ENCODE assay signal across 4 worm cellular contexts in genomic region chrIV:653138-653848, ce11.
TF ChIP-seq lines count a peak whose summit lies in the region.

K11H12.1 (minus strand) TSS chrIV:653421.

TF ChIP-seq in whole organism, L1 larva, 84 proteins besides CTCF, POLR2A, EP300 and RAD21:
- no peak for TF ChIP-seq sox-4 (tag; optimal IDR thresholded peaks at IDR 0.05; lab: Kevin White, UChicago)
- TF ChIP-seq mdl-1 (tag; optimal IDR thresholded peaks at IDR 0.05; lab: Kevin White, UChicago) = no peak
- TF ChIP-seq ama-1 (optimal IDR thresholded peaks at IDR 0.05; lab: Kevin White, UChicago) = no peak
- no peak for TF ChIP-seq hpl-2 (GFP tag; optimal IDR thresholded peaks at IDR 0.05; lab: Kevin White, UChicago)
- TF ChIP-seq nhr-85 (tag; lab: Kevin White, UChicago) = peak; percentile 37
- TF ChIP-seq nhr-84 (tag; optimal IDR thresholded peaks at IDR 0.05; lab: Kevin White, UChicago) = no peak
- no peak for TF ChIP-seq vab-15 (tag; optimal IDR thresholded peaks at IDR 0.05; lab: Kevin White, UChicago)
- peak in 1 of 2 experiments; percentile 46 for TF ChIP-seq lsy-2 (tag; optimal IDR thresholded peaks at IDR 0.05; lab: Kevin White, UChicago)
- no peak for TF ChIP-seq ceh-88 (GFP tag; IDR thresholded peaks at IDR 0.05; lab: Robert Waterston, UW)
- no peak for TF ChIP-seq efl-1 (optimal IDR thresholded peaks at IDR 0.05; lab: Kevin White, UChicago)
- peak in 1 of 2 experiments; percentile 63 for TF ChIP-seq efl-1 (GFP tag; optimal IDR thresholded peaks at IDR 0.05 in 1 of 2; lab: Kevin White, UChicago)
- TF ChIP-seq ztf-11 (tag; optimal IDR thresholded peaks at IDR 0.05; lab: Kevin White, UChicago) = no peak
- no peak for TF ChIP-seq irx-1 (tag; optimal IDR thresholded peaks at IDR 0.05; lab: Kevin White, UChicago)
- TF ChIP-seq unc-98 (GFP tag; IDR thresholded peaks at IDR 0.05; lab: Robert Waterston, UW) = no peak

TF ChIP-seq in whole organism, L3 larva, 47 proteins besides CTCF, POLR2A, EP300 and RAD21:
- TF ChIP-seq nhr-76 (tag; optimal IDR thresholded peaks at IDR 0.05; lab: Kevin White, UChicago) = no peak
- peak; percentile 28 for TF ChIP-seq nhr-43 (tag; optimal IDR thresholded peaks at IDR 0.05; lab: Kevin White, UChicago; ENCODE audit: poor library complexity, severe bottlenecking)
TF ChIP-seq in whole organism, L3 larva: peak in this region for 1.

TF ChIP-seq in whole organism, L4 larva, 104 proteins besides CTCF, POLR2A, EP300 and RAD21 (continues in another document):
- TF ChIP-seq zip-11 (GFP tag; IDR thresholded peaks at IDR 0.05; lab: Robert Waterston, UW) (no peak), spr-1 (tag; optimal IDR thresholded peaks at IDR 0.05; lab: Kevin White, UChicago) (no peak), dmd-9 (GFP tag; IDR thresholded peaks at IDR 0.05; lab: Robert Waterston, UW) (no peak), dpl-1 (GFP tag; optimal IDR thresholded peaks at IDR 0.05; lab: Kevin White, UChicago) (no peak), pqm-1 (tag; optimal IDR thresholded peaks at IDR 0.05; lab: Kevin White, UChicago) (no peak), F10B5.3 (tag; optimal IDR thresholded peaks at IDR 0.05; lab: Kevin White, UChicago) (no peak), Y105C5A.15 (GFP tag; IDR thresholded peaks at IDR 0.05; lab: Robert Waterston, UW) (0 out of 2 replicates have a peak, but pooled peaks have one; percentile 12), Y5F2A.4 (GFP tag; optimal IDR thresholded peaks at IDR 0.05; lab: Kevin White, UChicago) (peak; percentile 8), jun-1 (tag; optimal IDR thresholded peaks at IDR 0.05; lab: Kevin White, UChicago) (no peak), nhr-102 (tag; optimal IDR thresholded peaks at IDR 0.05; lab: Kevin White, UChicago) (no peak), F26F4.8 (GFP tag; conservative IDR thresholded peaks at IDR 0.05; lab: Robert Waterston, UW) (no peak), lin-38 (GFP tag; IDR thresholded peaks at IDR 0.05; lab: Robert Waterston, UW) (peak; percentile 68), ZK546.5 (tag; optimal IDR thresholded peaks at IDR 0.05; lab: Kevin White, UChicago) (no peak), tag-97 (GFP tag; IDR thresholded peaks at IDR 0.05; lab: Robert Waterston, UW) (no peak), lin-1 (GFP tag; IDR thresholded peaks at IDR 0.05; lab: Robert Waterston, UW) (peak; percentile 36; the same call in 1 of the 2 replicates), vab-7 (GFP tag; IDR thresholded peaks at IDR 0.05; lab: Robert Waterston, UW) (0 out of 2 replicates have a peak, but pooled peaks have one; percentile 27), tra-1 (GFP tag; IDR thresholded peaks at IDR 0.05; lab: Robert Waterston, UW) (0 out of 2 replicates have a peak, but pooled peaks have one; percentile 17), D1046.2 (GFP tag; IDR thresholded peaks at IDR 0.05; lab: Robert Waterston, UW) (no peak), mdt-29 (GFP tag; IDR thresholded peaks at IDR 0.05; lab: Robert Waterston, UW) (0 out of 2 replicates have a peak, but pooled peaks have one; percentile 18), T26A8.4 (GFP tag; IDR thresholded peaks at IDR 0.05; lab: Robert Waterston, UW) (0 out of 2 replicates have a peak, but pooled peaks have one; percentile 39), mep-1 (tag; optimal IDR thresholded peaks at IDR 0.05; lab: Kevin White, UChicago) (no peak), daf-19 (GFP tag; conservative IDR thresholded peaks at IDR 0.05; lab: Robert Waterston, UW) (peak; percentile 76; the same call in 1 of the 2 replicates), lim-7 (GFP tag; IDR thresholded peaks at IDR 0.05; lab: Robert Waterston, UW) (peak; percentile 54; the same call in 1 of the 2 replicates), pha-4 (GFP tag; IDR thresholded peaks at IDR 0.05; lab: Robert Waterston, UW) (peak; percentile 43; the same call in 1 of the 2 replicates), pha-4 (tag; optimal IDR thresholded peaks at IDR 0.05; lab: Kevin White, UChicago) (no peak), set-16 (GFP tag; IDR thresholded peaks at IDR 0.05; lab: Robert Waterston, UW) (peak; percentile 34; the same call in 1 of the 2 replicates), F49E8.2 (tag; optimal IDR thresholded peaks at IDR 0.05; lab: Kevin White, UChicago; ENCODE audit: borderline replicate concordance) (peak; percentile 53), lsy-2 (tag; optimal IDR thresholded peaks at IDR 0.05; lab: Kevin White, UChicago) (peak in 1 of 2 experiments; percentile 8), F37D6.2 (tag; optimal IDR thresholded peaks at IDR 0.05; lab: Kevin White, UChicago) (no peak), F44E2.7 (GFP tag; IDR thresholded peaks at IDR 0.05; lab: Robert Waterston, UW) (no peak), dmd-8 (GFP tag; IDR thresholded peaks at IDR 0.05; lab: Robert Waterston, UW) (peak; percentile 54; the same call in 1 of the 2 replicates), arid-1 (GFP tag; conservative IDR thresholded peaks at IDR 0.05; lab: Robert Waterston, UW) (no peak), Y48G9A.11 (GFP tag; IDR thresholded peaks at IDR 0.05; lab: Robert Waterston, UW) (peak; percentile 51; the same call in 1 of the 2 replicates), nhr-6 (tag; optimal IDR thresholded peaks at IDR 0.05; lab: Kevin White, UChicago) (no peak), nhr-111 (GFP tag; optimal IDR thresholded peaks at IDR 0.05; lab: Kevin White, UChicago) (peak; percentile 46), lin-15B (tag; optimal IDR thresholded peaks at IDR 0.05; lab: Kevin White, UChicago) (no peak)

TF ChIP-seq in whole organism, young adult, 124 proteins besides CTCF, POLR2A, EP300 and RAD21 (continues in another document):
- TF ChIP-seq ceh-40 (GFP tag; IDR thresholded peaks at IDR 0.05; lab: Robert Waterston, UW) (0 out of 2 replicates have a peak, but pooled peaks have one; percentile 44), hmg-20 (GFP tag; IDR thresholded peaks at IDR 0.05; lab: Robert Waterston, UW) (peak; percentile 58; the same call in 1 of the 2 replicates), nhr-27 (tag; optimal IDR thresholded peaks at IDR 0.05; lab: Kevin White, UChicago) (no peak), cebp-2 (GFP tag; IDR thresholded peaks at IDR 0.05; lab: Robert Waterston, UW) (0 out of 2 replicates have a peak, but pooled peaks have one; percentile 82), D2030.7 (GFP tag; IDR thresholded peaks at IDR 0.05; lab: Robert Waterston, UW) (peak; percentile 42; the same call in 1 of the 2 replicates), rcor-1 (GFP tag; IDR thresholded peaks at IDR 0.05; lab: Robert Waterston, UW) (peak; percentile 48; the same call in 1 of the 2 replicates), lin-26 (GFP tag; IDR thresholded peaks at IDR 0.05; lab: Robert Waterston, UW) (peak; percentile 25; the same call in 1 of the 2 replicates), dox-1 (GFP tag; IDR thresholded peaks at IDR 0.05; lab: Robert Waterston, UW) (peak; percentile 34; the same call in 1 of the 2 replicates), zfh-2 (GFP tag; conservative IDR thresholded peaks at IDR 0.05; lab: Robert Waterston, UW) (peak; percentile 60), F10E7.11 (tag; optimal IDR thresholded peaks at IDR 0.05; lab: Kevin White, UChicago) (no peak), snpc-4 (GFP tag; optimal IDR thresholded peaks at IDR 0.05; lab: Kevin White, UChicago) (no peak), snpc-4 (tag; optimal IDR thresholded peaks at IDR 0.05; lab: Kevin White, UChicago) (peak in 2 of 4 experiments; percentile 12 to 45), F52B5.7 (tag; optimal IDR thresholded peaks at IDR 0.05; lab: Kevin White, UChicago) (peak; percentile 11), snpc-1.1 (tag; optimal IDR thresholded peaks at IDR 0.05; lab: Kevin White, UChicago; ENCODE audit: insufficient read depth) (peak; percentile 54), ztf-28 (GFP tag; IDR thresholded peaks at IDR 0.05; lab: Robert Waterston, UW) (no peak), F39B2.1 (GFP tag; IDR thresholded peaks at IDR 0.05; lab: Robert Waterston, UW) (peak; percentile 95), cebp-1 (GFP tag; IDR thresholded peaks at IDR 0.05; lab: Robert Waterston, UW) (no peak), cebp-1 (tag; optimal IDR thresholded peaks at IDR 0.05; lab: Kevin White, UChicago) (peak; percentile 14), egl-44 (GFP tag; IDR thresholded peaks at IDR 0.05; lab: Robert Waterston, UW) (0 out of 2 replicates have a peak, but pooled peaks have one; percentile 22), T07F8.4 (tag; optimal IDR thresholded peaks at IDR 0.05; lab: Kevin White, UChicago) (no peak), hsf-1 (GFP tag; IDR thresholded peaks at IDR 0.05; lab: Robert Waterston, UW) (peak; percentile 78), xnd-1 (tag; optimal IDR thresholded peaks at IDR 0.05; lab: Kevin White, UChicago) (peak; percentile 30), bed-2 (GFP tag; IDR thresholded peaks at IDR 0.05; lab: Robert Waterston, UW) (no peak), hrde-1 (tag; optimal IDR thresholded peaks at IDR 0.05; lab: Kevin White, UChicago; ENCODE audit: borderline replicate concordance) (peak; percentile 48), B0261.1 (tag; optimal IDR thresholded peaks at IDR 0.05; lab: Kevin White, UChicago) (peak; percentile 2), aptf-2 (GFP tag; conservative IDR thresholded peaks at IDR 0.05; lab: Robert Waterston, UW) (no peak), F49E8.2 (tag; optimal IDR thresholded peaks at IDR 0.05; lab: Kevin White, UChicago; ENCODE audit: insufficient read depth) (peak; percentile 82), him-1 (tag; optimal IDR thresholded peaks at IDR 0.05; lab: Kevin White, UChicago) (peak; percentile 47), rpc-1 (optimal IDR thresholded peaks at IDR 0.05; lab: Kevin White, UChicago) (no peak), rpc-1 (tag; optimal IDR thresholded peaks at IDR 0.05; lab: Kevin White, UChicago) (no peak), madf-3 (GFP tag; IDR thresholded peaks at IDR 0.05; lab: Robert Waterston, UW) (peak; percentile 92), F33H1.4 (GFP tag; IDR thresholded peaks at IDR 0.05; lab: Robert Waterston, UW) (peak; percentile 27; the same call in 1 of the 2 replicates), pbrm-1 (GFP tag; IDR thresholded peaks at IDR 0.05; lab: Robert Waterston, UW) (peak; percentile 50; the same call in 1 of the 2 replicates), madf-6 (GFP tag; IDR thresholded peaks at IDR 0.05; lab: Robert Waterston, UW) (peak; percentile 78), attf-3 (GFP tag; conservative IDR thresholded peaks at IDR 0.05; lab: Robert Waterston, UW) (no peak), lin-54 (GFP tag; optimal IDR thresholded peaks at IDR 0.05; lab: Kevin White, UChicago) (peak; percentile 65), Y95B8A.8 (GFP tag; IDR thresholded peaks at IDR 0.05; lab: Robert Waterston, UW) (0 out of 2 replicates have a peak, but pooled peaks have one; percentile 10), nfya-2 (GFP tag; IDR thresholded peaks at IDR 0.05; lab: Robert Waterston, UW) (peak; percentile 80; the same call in 1 of the 2 replicates), Y53G8AR.9 (GFP tag; conservative IDR thresholded peaks at IDR 0.05; lab: Robert Waterston, UW) (peak; percentile 66; the same call in 1 of the 2 replicates), repo-1 (tag; optimal IDR thresholded peaks at IDR 0.05; lab: Kevin White, UChicago) (peak; percentile 58), zim-3 (tag; optimal IDR thresholded peaks at IDR 0.05; lab: Kevin White, UChicago) (peak; percentile 48)
